Worm (Caenorhabditis elegans) whole organism, mixed stage, embryonic: ENCODE results near the gene F10E9.2.

Experiments
- blmp-1 ChIP-seq: fragments of 150-350 bp; optimal IDR thresholded peaks from 2 replicates; lab custom pipeline; 2014; ENCODE audit warnings: missing biosample characterization, missing genetic modification characterization
- drap-1 ChIP-seq: fragments of 200-800 bp; sonication (Bioruptor generic); optimal IDR thresholded peaks from 3 replicates; lab custom pipeline; 2018; ENCODE audit warnings: mild to moderate bottlenecking, missing genetic modification characterization, missing compliant biosample characterization
- elt-1 ChIP-seq: sonication (generic microtip); optimal IDR thresholded peaks from 2 replicates; lab custom pipeline; 2017; ENCODE audit warnings: missing genetic modification characterization, mild to moderate bottlenecking, missing compliant biosample characterization, antibody characterized with exemption, moderate library complexity, borderline replicate concordance; ENCODE audit not compliant: insufficient read depth
- lsy-2 ChIP-seq: fragments of 150-350 bp; optimal IDR thresholded peaks from 2 replicates; lab custom pipeline; 2014; ENCODE audit warnings: missing biosample characterization, missing genetic modification characterization
- mab-5 ChIP-seq: fragments of 150-350 bp; optimal IDR thresholded peaks from 2 replicates; lab custom pipeline; 2014; ENCODE audit warnings: missing biosample characterization, missing genetic modification characterization
- snpc-4 ChIP-seq: fragments of 150-350 bp; optimal IDR thresholded peaks from 2 replicates; lab custom pipeline; 2014; ENCODE audit warnings: missing biosample characterization, missing genetic modification characterization
- unc-39 ChIP-seq: fragments of 150-350 bp; optimal IDR thresholded peaks from 2 replicates; lab custom pipeline; 2014; ENCODE audit warnings: missing biosample characterization, missing genetic modification characterization
- unc-62 ChIP-seq: fragments of 150-350 bp; optimal IDR thresholded peaks from 2 replicates; lab custom pipeline; 2014; ENCODE audit warnings: missing biosample characterization, missing genetic modification reagents, missing genetic modification characterization
- zip-8 ChIP-seq: fragments of 150-350 bp; optimal IDR thresholded peaks from 2 replicates; lab custom pipeline; 2014; ENCODE audit warnings: missing biosample characterization, missing genetic modification characterization
- ztf-11 ChIP-seq: fragments of 150-350 bp; optimal IDR thresholded peaks from 2 replicates; lab custom pipeline; 2014; ENCODE audit warnings: missing biosample characterization, missing genetic modification characterization

DNA sequence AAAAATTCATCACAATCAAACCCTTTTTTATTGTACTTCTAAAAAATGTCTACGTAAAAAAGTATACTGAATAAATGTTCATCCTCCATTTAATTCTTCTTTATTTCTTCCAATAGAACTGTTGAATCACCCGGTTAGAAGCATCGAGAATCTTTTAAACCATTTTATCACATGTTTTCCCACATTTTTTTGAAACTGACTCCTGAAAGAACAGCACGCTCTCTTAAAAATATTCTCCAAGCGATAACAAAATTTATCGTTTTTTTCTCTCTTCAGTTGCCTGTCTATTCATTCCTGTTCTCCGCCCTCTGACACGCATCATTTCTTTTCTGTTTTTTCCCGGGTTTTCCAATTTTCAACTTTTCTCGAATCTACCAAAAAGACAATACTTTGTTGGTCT lies 11.9 kb downstream of the F10E9.2 start, which contains the start of gene F10E9.12:
- TF ChIP-seq unc-62 (GFP tag; lab: Kevin White, UChicago): no peak
- TF ChIP-seq lsy-2 (tag; lab: Kevin White, UChicago): no peak
- no peak for TF ChIP-seq snpc-4 (tag; lab: Kevin White, UChicago)
- TF ChIP-seq ztf-11 (tag; lab: Kevin White, UChicago): no peak
- TF ChIP-seq blmp-1 (tag; lab: Kevin White, UChicago): no peak
- TF ChIP-seq zip-8 (tag; lab: Kevin White, UChicago): no peak
- no peak for TF ChIP-seq drap-1 (GFP tag; lab: Kevin White, UChicago)
- TF ChIP-seq unc-39 (tag; lab: Kevin White, UChicago): no peak
- TF ChIP-seq elt-1 (tag; lab: Kevin White, UChicago): no peak
- TF ChIP-seq mab-5 (tag; lab: Kevin White, UChicago): no peak
